Fruit fly (Drosophila melanogaster): ENCODE results near the gene CG7044.

CG7044 gene

dm6 chr3R:21092829-21093228, 8.7 kb downstream of the CG7044 start:
- TF ChIP-seq fu2 (GFP tag; optimal IDR thresholded peaks at IDR 0.05) (no peak), ci (GFP tag; IDR thresholded peaks at IDR 0.05) (0 out of 3 replicates have a peak, but pooled peaks have one; percentile 46), Deaf1 (tag; optimal IDR thresholded peaks at IDR 0.05) (no peak), Hr51 (GFP tag; optimal IDR thresholded peaks at IDR 0.05) (peak in 1 of 2 experiments; percentile 39), CG17328 (GFP tag; IDR thresholded peaks at IDR 0.05) (no peak), CG3838 (GFP tag; optimal IDR thresholded peaks at IDR 0.05) (no peak), fd64A (GFP tag; optimal IDR thresholded peaks at IDR 0.05) (no peak), Hsf (GFP tag; optimal IDR thresholded peaks at IDR 0.05) (peak; percentile 4), CG30403 (GFP tag; optimal IDR thresholded peaks at IDR 0.05) (peak; percentile 5), bsh (GFP tag; optimal IDR thresholded peaks at IDR 0.05) (peak in 1 of 2 experiments; percentile 29), CG15269 (tag; optimal IDR thresholded peaks at IDR 0.05) (peak; percentile 5), Gug (GFP tag; IDR thresholded peaks at IDR 0.05) (no peak), jigr1 (GFP tag; IDR thresholded peaks at IDR 0.05) (no peak), CG12391 (tag; optimal IDR thresholded peaks at IDR 0.05) (peak; percentile 11), CG3726 (GFP tag; IDR thresholded peaks at IDR 0.05) (no peak), Antp (GFP tag; optimal IDR thresholded peaks at IDR 0.05) (peak; percentile 4), PHDP (tag; optimal IDR thresholded peaks at IDR 0.05) (peak; percentile 11), CG12942 (GFP tag; optimal IDR thresholded peaks at IDR 0.05) (peak; percentile 10), Trl (optimal IDR thresholded peaks at IDR 0.05) (no peak), Trl (GFP tag; optimal IDR thresholded peaks at IDR 0.05) (no peak), sd (tag; optimal IDR thresholded peaks at IDR 0.05) (peak; percentile 16), MTF-1 (GFP tag; optimal IDR thresholded peaks at IDR 0.05; ENCODE audit: borderline replicate concordance) (no peak), Hr39 (optimal IDR thresholded peaks at IDR 0.05) (no peak), mld (GFP tag; IDR thresholded peaks at IDR 0.05; ENCODE audit: partially characterized antibody) (no peak), kni (GFP tag; optimal IDR thresholded peaks at IDR 0.05) (peak; percentile 60), grau (tag; optimal IDR thresholded peaks at IDR 0.05) (peak; percentile 16), repo (GFP tag; optimal IDR thresholded peaks at IDR 0.05) (no peak), Mad (GFP tag; optimal IDR thresholded peaks at IDR 0.05) (no peak), pnt (GFP tag; optimal IDR thresholded peaks at IDR 0.05) (no peak), wek (GFP tag; optimal IDR thresholded peaks at IDR 0.05) (no peak), Hr3 (GFP tag; optimal IDR thresholded peaks at IDR 0.05) (peak; percentile 1), CG12769 (tag; optimal IDR thresholded peaks at IDR 0.05) (peak; percentile 20), CG8388 (GFP tag; optimal IDR thresholded peaks at IDR 0.05) (peak; percentile 0), CG2120 (GFP tag; optimal IDR thresholded peaks at IDR 0.05) (peak; percentile 18), pfk (GFP tag; optimal IDR thresholded peaks at IDR 0.05) (no peak), CG12659 (GFP tag; optimal IDR thresholded peaks at IDR 0.05) (peak; percentile 7), Hmr (GFP tag; optimal IDR thresholded peaks at IDR 0.05) (no peak), CG4360 (GFP tag; IDR thresholded peaks at IDR 0.05) (no peak), row (GFP tag; IDR thresholded peaks at IDR 0.05) (peak; percentile 41; the same call in 2 of the 3 replicates), dpn (GFP tag; optimal IDR thresholded peaks at IDR 0.05) (peak in 1 of 2 experiments; percentile 29), CG7786 (GFP tag; optimal IDR thresholded peaks at IDR 0.05) (no peak), Sox102F (GFP tag; optimal IDR thresholded peaks at IDR 0.05) (peak; percentile 56), sr (GFP tag; IDR thresholded peaks at IDR 0.05) (no peak), Drgx (GFP tag; IDR thresholded peaks at IDR 0.05) (no peak), Xbp1 (GFP tag; optimal IDR thresholded peaks at IDR 0.05) (peak; percentile 20), gem (tag; optimal IDR thresholded peaks at IDR 0.05) (peak; percentile 52), unpg (GFP tag; optimal IDR thresholded peaks at IDR 0.05) (peak; percentile 31), al (GFP tag; IDR thresholded peaks at IDR 0.05) (no peak), ttk (GFP tag; IDR thresholded peaks at IDR 0.05) (no peak), CG1603 (tag; optimal IDR thresholded peaks at IDR 0.05) (peak; percentile 35), chif (GFP tag; optimal IDR thresholded peaks at IDR 0.05) (peak in 1 of 2 experiments; percentile 5), gsb (GFP tag; IDR thresholded peaks at IDR 0.05) (no peak)
